Worm (Caenorhabditis elegans): ENCODE results near the gene cbp-1.

- TF ChIP-seq skn-1 (tag; optimal IDR thresholded peaks at IDR 0.05): no peak
- TF ChIP-seq zag-1 (tag; optimal IDR thresholded peaks at IDR 0.05): no peak
- TF ChIP-seq mdl-1 (tag; optimal IDR thresholded peaks at IDR 0.05): no peak
- no peak for TF ChIP-seq F26F4.8 (GFP tag; conservative IDR thresholded peaks at IDR 0.05)
- no peak for TF ChIP-seq hlh-30 (tag; optimal IDR thresholded peaks at IDR 0.05; ENCODE audit: insufficient read depth)
- TF ChIP-seq Y75B8A.6 (GFP tag; IDR thresholded peaks at IDR 0.05): no peak
- TF ChIP-seq lin-13 (GFP tag; optimal IDR thresholded peaks at IDR 0.05): no peak
These were observed 16.9 kb downstream of the cbp-1 start for ce11 chrIII:9783133-9783590.

Data from whole organism, L4 larva.